Worm (Caenorhabditis elegans): ENCODE data around the gene C25E10.17.
A peak's percentile ranks its signal among the peaks of the same experiment; 100 is the strongest.

C25E10.17 gene

DNA sequence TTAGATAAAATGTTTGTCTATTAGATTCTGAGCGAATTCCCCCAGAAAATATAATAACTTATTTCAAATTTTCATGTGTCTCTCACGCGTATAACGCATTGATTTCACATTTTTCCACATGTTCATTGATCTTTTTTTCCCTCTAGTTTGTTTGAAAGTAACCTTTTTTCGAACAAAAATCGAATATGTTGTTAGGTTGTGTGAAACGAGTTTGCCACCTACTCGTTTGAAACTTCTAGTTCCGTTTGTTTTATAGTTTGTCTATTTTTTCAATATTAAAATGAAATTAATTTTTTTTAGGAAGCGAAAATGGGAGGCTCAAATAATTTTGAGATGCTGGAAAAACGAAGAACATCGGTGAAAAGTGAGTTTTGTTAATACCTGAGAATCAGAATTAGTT is 17.2 kb downstream of the C25E10.17 start, which contains the start of gene C25E10.5:
C25E10.5 (plus strand) TSS at position 301 of the 400 bp plus-strand sequence.
- no peak for TF ChIP-seq ceh-28 (tag; optimal IDR thresholded peaks at IDR 0.05)
- TF ChIP-seq mdl-1 (tag; optimal IDR thresholded peaks at IDR 0.05) = no peak
- TF ChIP-seq zip-2 (tag; optimal IDR thresholded peaks at IDR 0.05) = no peak
- TF ChIP-seq ZK337.2 (GFP tag; IDR thresholded peaks at IDR 0.05) = no peak
- no peak for TF ChIP-seq dmd-8 (GFP tag; IDR thresholded peaks at IDR 0.05)
- TF ChIP-seq zfp-3 (GFP tag; conservative IDR thresholded peaks at IDR 0.05) = no peak
- TF ChIP-seq rbr-2 (tag; optimal IDR thresholded peaks at IDR 0.05) = no peak
- TF ChIP-seq mes-2 (tag; optimal IDR thresholded peaks at IDR 0.05; ENCODE audit: poor library complexity, severe bottlenecking) = no peak
- no peak for TF ChIP-seq ceh-44 (GFP tag; IDR thresholded peaks at IDR 0.05)
- TF ChIP-seq ztf-7 (tag; optimal IDR thresholded peaks at IDR 0.05) = no peak
- no peak for TF ChIP-seq nhr-25 (tag; optimal IDR thresholded peaks at IDR 0.05; ENCODE audit: borderline replicate concordance, insufficient read depth)
- TF ChIP-seq nhr-41 (GFP tag; IDR thresholded peaks at IDR 0.05) = no peak
- no peak for TF ChIP-seq T20F7.1 (GFP tag; optimal IDR thresholded peaks at IDR 0.05)
- no peak for TF ChIP-seq nhr-10 (tag; optimal IDR thresholded peaks at IDR 0.05)
- no peak for TF ChIP-seq T26A8.4 (GFP tag; IDR thresholded peaks at IDR 0.05)

DNA sequence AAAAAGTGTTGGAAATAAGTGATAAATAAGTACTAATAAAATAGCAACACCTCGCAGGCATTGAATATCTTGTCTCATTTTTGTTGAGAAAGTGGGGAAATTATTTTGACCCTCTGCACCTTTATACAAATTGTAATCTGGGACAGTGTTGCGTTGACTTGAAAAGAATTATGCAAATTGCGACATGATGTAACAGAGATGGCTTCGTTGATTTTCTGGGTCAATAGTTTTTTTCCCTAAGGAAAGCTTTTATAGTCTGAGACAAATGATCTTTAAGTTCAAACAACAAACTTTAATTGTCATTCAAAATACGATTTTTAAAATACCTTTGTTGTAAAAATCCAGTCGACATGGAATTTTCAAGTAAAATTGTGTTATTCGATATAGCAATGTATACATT is 22.7 kb downstream of the C25E10.17 start, which contains the start of gene bus-1:
bus-1 (minus strand) TSS at position 101 of the 400 bp plus-strand sequence.
- TF ChIP-seq dmd-9 (GFP tag; IDR thresholded peaks at IDR 0.05) = no peak
- no peak for TF ChIP-seq spr-1 (tag; optimal IDR thresholded peaks at IDR 0.05)
- peak in 1 of 2 experiments; percentile 58 for TF ChIP-seq unc-62 (GFP tag; optimal IDR thresholded peaks at IDR 0.05 in 1 of 2)
- no peak for TF ChIP-seq unc-62 (tag; optimal IDR thresholded peaks at IDR 0.05)

DNA sequence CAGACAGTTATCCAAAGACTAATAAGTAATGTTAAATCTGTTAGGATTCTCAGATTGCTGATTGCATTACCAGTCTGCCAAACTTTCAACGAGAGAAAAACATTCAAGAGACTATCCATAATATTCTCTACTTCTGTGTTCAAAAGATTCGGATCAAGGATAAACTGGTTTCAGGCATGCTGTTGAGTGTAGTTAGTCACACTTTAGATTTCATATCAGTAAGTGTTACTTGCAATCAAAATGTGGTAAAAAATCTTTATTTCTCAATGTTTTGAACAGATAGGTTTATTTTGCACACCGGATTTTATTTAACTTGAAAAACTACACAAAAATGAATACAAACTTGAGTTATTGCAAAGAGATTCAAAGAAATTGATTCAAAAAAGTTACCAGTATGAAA is 25.3 kb downstream of the C25E10.17 start, which contains the start of gene oac-41:
oac-41 (minus strand) TSS at position 101 of the 400 bp plus-strand sequence.
- TF ChIP-seq ceh-44 (GFP tag; IDR thresholded peaks at IDR 0.05) (no peak), spr-3 (GFP tag; optimal IDR thresholded peaks at IDR 0.05) (no peak), F44E2.7 (GFP tag; IDR thresholded peaks at IDR 0.05) (no peak), zip-2 (tag; optimal IDR thresholded peaks at IDR 0.05) (no peak), vab-7 (GFP tag; IDR thresholded peaks at IDR 0.05) (no peak), nhr-77 (tag; optimal IDR thresholded peaks at IDR 0.05) (no peak), set-16 (GFP tag; IDR thresholded peaks at IDR 0.05) (no peak), lin-29 (GFP tag; IDR thresholded peaks at IDR 0.05) (no peak), dmd-9 (GFP tag; IDR thresholded peaks at IDR 0.05) (no peak), nhr-237 (tag; optimal IDR thresholded peaks at IDR 0.05) (no peak), nhr-76 (tag; optimal IDR thresholded peaks at IDR 0.05) (no peak), mdt-29 (GFP tag; IDR thresholded peaks at IDR 0.05) (no peak), unc-39 (tag; optimal IDR thresholded peaks at IDR 0.05) (no peak), zfp-2 (tag; optimal IDR thresholded peaks at IDR 0.05) (no peak), ces-1 (GFP tag; optimal IDR thresholded peaks at IDR 0.05) (no peak), aly-2 (tag; optimal IDR thresholded peaks at IDR 0.05) (no peak), zfp-3 (GFP tag; conservative IDR thresholded peaks at IDR 0.05) (no peak), nhr-42 (GFP tag; IDR thresholded peaks at IDR 0.05) (no peak)

DNA sequence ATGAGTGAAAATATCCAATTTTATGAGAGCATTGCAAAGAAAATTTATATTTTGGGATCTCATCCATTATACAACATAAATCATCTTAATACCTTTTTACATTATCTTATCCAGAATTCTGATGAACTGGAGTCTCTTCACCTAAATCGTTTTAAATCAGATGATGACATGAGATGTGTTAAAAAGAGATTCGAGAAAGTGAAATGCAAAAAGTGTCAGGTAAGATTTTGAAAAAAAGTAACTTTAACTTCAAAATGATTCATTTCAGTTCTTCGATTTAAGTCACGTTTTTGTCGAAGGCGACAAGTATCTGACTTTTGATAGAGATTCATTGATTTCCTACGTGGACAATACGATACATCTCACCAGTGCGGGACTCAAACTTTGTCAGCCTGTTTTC is 28.5 kb downstream of the C25E10.17 start:
- TF ChIP-seq unc-62 (GFP tag; optimal IDR thresholded peaks at IDR 0.05 in 1 of 2) (peak in 1 of 2 experiments; percentile 97), unc-62 (tag; optimal IDR thresholded peaks at IDR 0.05) (no peak), nhr-76 (tag; optimal IDR thresholded peaks at IDR 0.05) (no peak)

ce11 chrV:9016479-9016878 is 30.9 kb downstream of the C25E10.17 start, which contains the start of gene oac-40:
Gene oac-40 (plus strand): TSS chrV:9016779.
- TF ChIP-seq arid-1 (GFP tag; conservative IDR thresholded peaks at IDR 0.05) = no peak
- TF ChIP-seq lin-13 (GFP tag; optimal IDR thresholded peaks at IDR 0.05) = no peak

Data from whole organism, L4 larva.